Worm (Caenorhabditis elegans): ENCODE results near the gene D1044.4.
A peak's percentile ranks its signal among the peaks of the same experiment; 100 is the strongest.

D1044.4 gene

DNA sequence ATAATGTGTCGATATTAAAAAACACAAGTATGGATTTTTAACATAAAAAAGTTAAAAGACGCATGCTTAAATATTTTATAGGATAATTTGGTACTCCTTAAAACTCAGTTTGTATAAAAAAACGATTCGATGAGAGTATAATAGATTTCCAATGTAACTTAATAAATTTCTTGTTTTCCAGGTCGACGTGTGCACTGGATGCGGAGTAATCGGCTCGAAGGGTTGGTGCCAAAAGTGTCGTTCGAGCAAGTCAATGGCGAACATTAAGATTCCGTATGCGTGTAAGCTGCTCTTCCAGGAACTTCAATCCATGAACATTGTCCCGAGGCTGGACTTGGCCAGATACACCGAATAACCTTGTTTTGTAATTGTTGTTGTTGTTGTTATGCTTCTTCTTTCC lies 42.5 kb upstream of the D1044.4 start:
- TF ChIP-seq pes-1 (GFP tag; IDR thresholded peaks at IDR 0.05) (no peak), hmbx-1 (tag; optimal IDR thresholded peaks at IDR 0.05) (no peak), aly-1 (tag; optimal IDR thresholded peaks at IDR 0.05) (no peak)

DNA sequence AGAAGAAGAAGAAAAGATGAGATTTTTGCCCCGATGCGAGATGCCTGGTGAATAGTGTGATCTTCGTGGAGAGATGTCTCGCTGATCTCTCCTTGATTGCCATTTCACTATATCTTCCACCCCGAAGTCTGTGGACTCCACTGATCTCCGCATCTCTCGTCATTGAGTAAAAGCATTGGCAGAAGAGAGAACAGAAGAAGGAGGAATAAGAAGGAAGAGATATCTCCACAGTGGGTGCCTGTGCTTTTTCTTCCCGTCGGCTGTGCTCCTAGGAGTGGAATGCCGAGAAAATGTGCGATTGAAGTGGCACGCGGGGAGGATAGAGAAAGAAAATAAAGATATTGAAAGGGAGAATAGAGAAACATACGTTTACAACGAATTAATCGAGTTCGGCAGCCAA lies 41.9 kb upstream of the D1044.4 start:
- no peak for TF ChIP-seq ceh-13 (GFP tag; optimal IDR thresholded peaks at IDR 0.05)

DNA sequence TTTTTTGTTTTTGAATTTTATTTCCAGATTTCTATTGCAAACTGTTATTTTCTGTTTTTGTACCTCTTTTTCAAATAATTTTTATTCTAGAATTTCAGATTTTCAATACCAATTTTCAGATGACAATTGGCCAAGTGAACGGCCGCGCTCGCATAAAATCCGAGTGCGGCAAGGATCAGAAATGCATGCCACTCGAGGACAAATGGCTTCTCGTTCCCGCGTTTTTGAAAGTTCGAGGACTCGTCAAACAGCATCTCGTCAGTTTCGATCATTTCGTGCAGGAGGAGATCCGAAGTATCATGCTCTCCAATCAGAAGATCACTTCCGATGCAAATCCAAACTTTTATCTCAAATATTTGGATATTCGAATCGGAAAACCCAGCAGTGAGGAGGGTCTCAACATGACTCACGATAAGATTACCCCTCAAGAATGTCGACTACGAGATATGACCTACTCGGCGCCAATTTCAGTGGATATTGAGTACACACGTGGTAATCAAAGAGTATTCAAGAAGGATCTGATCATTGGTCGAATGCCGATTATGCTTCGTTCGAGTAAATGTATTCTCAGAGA lies 35.5 kb upstream of the D1044.4 start, which contains the start of gene rpc-2:
TSS of gene rpc-2 (plus strand) at position 120 of the 574 bp plus-strand sequence.
- TF ChIP-seq B0310.2 (tag; optimal IDR thresholded peaks at IDR 0.05) (no peak), flt-1 (GFP tag; IDR thresholded peaks at IDR 0.05) (no peak), ama-1 (optimal IDR thresholded peaks at IDR 0.05) (no peak), pes-1 (GFP tag; IDR thresholded peaks at IDR 0.05) (no peak), sea-1 (GFP tag; conservative IDR thresholded peaks at IDR 0.05) (no peak), hmbx-1 (tag; optimal IDR thresholded peaks at IDR 0.05) (no peak), hnd-1 (tag; optimal IDR thresholded peaks at IDR 0.05) (no peak), scrt-1 (GFP tag; IDR thresholded peaks at IDR 0.05) (no peak), hmg-4 (GFP tag; optimal IDR thresholded peaks at IDR 0.05) (no peak), tbx-11 (GFP tag; IDR thresholded peaks at IDR 0.05) (no peak), ceh-36 (tag; optimal IDR thresholded peaks at IDR 0.05) (no peak), tbx-37 (GFP tag; conservative IDR thresholded peaks at IDR 0.05) (no peak), ceh-13 (GFP tag; optimal IDR thresholded peaks at IDR 0.05) (no peak), tra-4 (tag; optimal IDR thresholded peaks at IDR 0.05) (no peak), ets-7 (tag; optimal IDR thresholded peaks at IDR 0.05) (no peak), F13C5.2 (tag; optimal IDR thresholded peaks at IDR 0.05) (no peak)

DNA sequence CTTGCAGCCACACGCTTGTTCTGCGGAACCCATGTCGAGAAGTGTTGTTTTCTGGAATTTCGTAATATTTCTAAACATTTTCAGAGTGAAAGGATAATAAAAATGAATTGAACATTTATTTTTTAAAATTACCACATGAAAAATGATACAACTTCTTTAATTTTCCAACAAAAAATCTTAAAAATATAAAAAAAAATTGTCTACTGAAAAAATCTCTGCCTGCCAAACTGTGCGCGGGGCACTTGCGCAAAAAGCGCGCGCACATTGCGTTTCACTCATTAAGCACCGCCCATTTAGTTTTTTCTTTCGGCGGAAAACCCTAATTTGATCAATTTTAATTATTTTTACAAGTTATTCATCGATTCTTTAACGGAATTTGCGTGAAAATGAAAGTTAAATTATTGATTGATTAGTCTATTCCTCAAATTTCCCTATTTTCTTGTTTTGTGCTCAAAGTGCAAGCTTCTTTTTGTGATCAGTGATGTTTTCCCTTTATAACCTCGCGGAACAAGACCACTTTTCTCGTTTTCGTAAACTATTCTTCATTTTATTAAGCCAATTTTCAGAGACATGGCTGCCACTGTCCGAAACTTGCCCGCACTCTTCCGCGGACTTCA lies 33.2 kb upstream of the D1044.4 start, which contains the start of the genes nmad-1 and hach-1:
TSS of gene nmad-1 (minus strand) at position 51 of the 617 bp plus-strand sequence.
TSS of gene hach-1 (plus strand) at position 567 of the 617 bp plus-strand sequence.
- TF ChIP-seq ceh-13 (GFP tag; optimal IDR thresholded peaks at IDR 0.05) (peak; percentile 91), tra-4 (tag; optimal IDR thresholded peaks at IDR 0.05) (peak; percentile 77), hmg-4 (GFP tag; optimal IDR thresholded peaks at IDR 0.05) (peak; percentile 89), tbx-37 (GFP tag; conservative IDR thresholded peaks at IDR 0.05) (peak; percentile 89), tbx-11 (GFP tag; IDR thresholded peaks at IDR 0.05) (peak; percentile 94), ets-7 (tag; optimal IDR thresholded peaks at IDR 0.05) (peak; percentile 75), flt-1 (GFP tag; IDR thresholded peaks at IDR 0.05) (peak; percentile 86), F13C5.2 (tag; optimal IDR thresholded peaks at IDR 0.05) (peak; percentile 96), scrt-1 (GFP tag; IDR thresholded peaks at IDR 0.05) (peak; percentile 93), B0310.2 (tag; optimal IDR thresholded peaks at IDR 0.05) (peak; percentile 84), aly-1 (tag; optimal IDR thresholded peaks at IDR 0.05) (peak; percentile 77), hnd-1 (tag; optimal IDR thresholded peaks at IDR 0.05) (peak; percentile 78), ceh-36 (tag; optimal IDR thresholded peaks at IDR 0.05) (peak; percentile 91), hmbx-1 (tag; optimal IDR thresholded peaks at IDR 0.05) (peak; percentile 60), ama-1 (optimal IDR thresholded peaks at IDR 0.05) (no peak), pes-1 (GFP tag; IDR thresholded peaks at IDR 0.05) (peak; percentile 94), sea-1 (GFP tag; conservative IDR thresholded peaks at IDR 0.05) (peak; percentile 91)

DNA sequence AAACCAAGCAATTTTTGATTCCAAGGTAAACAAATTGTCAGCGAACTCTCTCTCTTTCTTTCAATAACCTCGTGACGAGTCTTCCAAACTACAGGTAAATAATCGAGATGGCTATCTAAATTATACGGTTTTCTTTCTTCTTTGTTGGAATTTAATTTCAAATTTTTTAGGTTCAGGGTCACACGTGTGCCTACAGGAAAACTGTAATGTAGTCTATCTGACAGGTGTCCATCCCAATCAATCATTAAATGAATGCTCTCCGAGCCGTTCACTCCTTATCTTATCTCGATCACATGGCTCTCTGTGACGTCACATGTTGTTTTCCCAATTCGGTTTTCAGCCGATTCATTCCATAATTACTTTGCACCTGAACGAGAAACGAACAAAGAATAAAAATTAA lies 31.3 kb upstream of the D1044.4 start:
- TF ChIP-seq sea-1 (GFP tag; conservative IDR thresholded peaks at IDR 0.05) (no peak), pes-1 (GFP tag; IDR thresholded peaks at IDR 0.05) (no peak), ceh-13 (GFP tag; optimal IDR thresholded peaks at IDR 0.05) (no peak), tbx-37 (GFP tag; conservative IDR thresholded peaks at IDR 0.05) (no peak), tbx-11 (GFP tag; IDR thresholded peaks at IDR 0.05) (no peak), hnd-1 (tag; optimal IDR thresholded peaks at IDR 0.05) (no peak), scrt-1 (GFP tag; IDR thresholded peaks at IDR 0.05) (no peak), aly-1 (tag; optimal IDR thresholded peaks at IDR 0.05) (no peak), ceh-36 (tag; optimal IDR thresholded peaks at IDR 0.05) (no peak)

DNA sequence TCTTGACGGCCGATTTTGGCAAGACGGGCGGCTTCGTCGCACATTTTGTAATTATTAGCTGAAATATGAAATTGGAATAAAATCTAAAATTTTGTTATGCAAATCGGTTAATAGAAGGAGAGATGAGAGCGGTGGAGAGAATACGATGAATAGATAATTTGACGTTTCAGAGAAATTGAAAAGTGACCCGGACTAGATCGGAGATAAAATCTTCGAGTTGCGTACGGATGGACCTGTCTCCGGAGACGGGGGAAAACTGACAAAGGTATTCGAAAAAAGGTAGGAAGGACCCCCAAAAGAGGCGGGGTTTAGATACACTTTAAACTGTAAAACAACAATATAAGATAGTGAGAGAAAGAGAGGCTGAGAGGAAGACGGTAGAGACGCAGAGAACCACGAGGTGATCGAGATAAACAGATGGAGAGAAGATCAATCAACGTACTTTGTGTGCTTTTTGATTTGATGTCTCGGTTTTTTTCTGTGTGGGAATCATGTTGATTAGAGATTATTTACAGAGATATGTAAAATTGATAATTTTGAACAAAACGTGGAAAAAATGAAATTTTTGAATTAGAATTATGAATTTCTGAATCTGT lies 30.3 kb upstream of the D1044.4 start, which contains the start of gene F09F7.6:
TSS of gene F09F7.6 (minus strand) at position 64 of the 596 bp plus-strand sequence.
- TF ChIP-seq ceh-36 (tag; optimal IDR thresholded peaks at IDR 0.05) (no peak), aly-1 (tag; optimal IDR thresholded peaks at IDR 0.05) (no peak), tra-4 (tag; optimal IDR thresholded peaks at IDR 0.05) (no peak), flt-1 (GFP tag; IDR thresholded peaks at IDR 0.05) (no peak), tbx-37 (GFP tag; conservative IDR thresholded peaks at IDR 0.05) (no peak), F13C5.2 (tag; optimal IDR thresholded peaks at IDR 0.05) (no peak), ceh-13 (GFP tag; optimal IDR thresholded peaks at IDR 0.05) (no peak), scrt-1 (GFP tag; IDR thresholded peaks at IDR 0.05) (no peak), B0310.2 (tag; optimal IDR thresholded peaks at IDR 0.05) (no peak), hmbx-1 (tag; optimal IDR thresholded peaks at IDR 0.05) (no peak), pes-1 (GFP tag; IDR thresholded peaks at IDR 0.05) (no peak), sea-1 (GFP tag; conservative IDR thresholded peaks at IDR 0.05) (no peak), tbx-11 (GFP tag; IDR thresholded peaks at IDR 0.05) (no peak), hmg-4 (GFP tag; optimal IDR thresholded peaks at IDR 0.05) (no peak), ets-7 (tag; optimal IDR thresholded peaks at IDR 0.05) (no peak), ama-1 (optimal IDR thresholded peaks at IDR 0.05) (no peak)

DNA sequence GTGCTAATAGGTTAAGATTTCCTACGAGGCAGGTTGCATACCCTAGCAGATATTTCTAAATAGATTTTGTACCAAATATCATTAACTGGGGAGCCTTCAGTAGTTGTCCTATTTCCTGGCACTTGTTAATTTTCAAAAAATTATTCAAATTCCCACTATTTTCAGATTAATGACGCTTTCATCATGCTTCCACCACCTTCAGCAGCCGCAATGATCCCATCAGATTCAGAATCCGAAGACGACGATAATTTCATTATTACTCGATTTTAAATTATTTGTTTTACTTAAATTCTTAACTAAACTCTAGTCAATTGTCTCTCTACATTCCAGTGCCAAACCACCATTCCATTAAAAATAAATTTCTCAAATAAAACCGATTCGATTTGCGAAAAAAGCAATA lies 29.0 kb upstream of the D1044.4 start:
- TF ChIP-seq tbx-11 (GFP tag; IDR thresholded peaks at IDR 0.05) (no peak), ceh-36 (tag; optimal IDR thresholded peaks at IDR 0.05) (no peak), hmbx-1 (tag; optimal IDR thresholded peaks at IDR 0.05) (no peak), ceh-13 (GFP tag; optimal IDR thresholded peaks at IDR 0.05) (no peak)

Data from whole organism, early embryonic.